Fruit fly (Drosophila melanogaster) whole organism, embryonic: ENCODE measurements around the gene Hap40.
A peak's percentile ranks its signal among the peaks of the same experiment; 100 is the strongest.

ENCODE experiments used
- Antp ChIP-seq: fragments of 200-800 bp; sonication (Bioruptor generic); optimal IDR thresholded peaks from 3 replicates; lab custom pipeline; 2016; ENCODE audit warnings: missing biosample characterization, missing genetic modification characterization
- B-H2 ChIP-seq: fragments of 200-800 bp; sonication (Bioruptor generic); optimal IDR thresholded peaks from 2 replicates; lab custom pipeline; 2018; ENCODE audit warnings: missing biosample characterization, mild to moderate bottlenecking, missing genetic modification characterization
- BtbVII ChIP-seq: fragments of 200-800 bp; sonication (Bioruptor generic); optimal IDR thresholded peaks from 3 replicates; lab custom pipeline; 2017; ENCODE audit warnings: missing biosample characterization, mild to moderate bottlenecking, missing genetic modification characterization
- CG10543 ChIP-seq: fragments of 200-800 bp; sonication (Bioruptor generic); optimal IDR thresholded peaks from 3 replicates; lab custom pipeline; 2017; ENCODE audit warnings: missing biosample characterization, mild to moderate bottlenecking, missing genetic modification characterization, moderate library complexity
- CG12104 ChIP-seq: fragments of 200-800 bp; sonication (Bioruptor generic); optimal IDR thresholded peaks from 3 replicates; lab custom pipeline; 2016; ENCODE audit warnings: missing biosample characterization, missing genetic modification characterization
- CG15073 ChIP-seq: fragments of 200-800 bp; sonication (Bioruptor generic); optimal IDR thresholded peaks from 2 replicates; lab custom pipeline; 2016; ENCODE audit warnings: missing biosample characterization, missing genetic modification characterization
- CG18476 ChIP-seq: fragments of 200-800 bp; sonication (Bioruptor generic); optimal IDR thresholded peaks from 2 replicates; lab custom pipeline; 2016; ENCODE audit warnings: missing biosample characterization, mild to moderate bottlenecking, missing genetic modification characterization
- CG32772 ChIP-seq: fragments of 200-800 bp; sonication (Bioruptor generic); IDR thresholded peaks from 2 replicates; pipeline ENCODE4 v1.3.6; 2022; ENCODE audit warnings: missing biosample characterization, missing genetic modification characterization
- CG3407 ChIP-seq: fragments of 200-800 bp; sonication (Bioruptor generic); optimal IDR thresholded peaks from 2 replicates; lab custom pipeline; 2018; ENCODE audit warnings: missing biosample characterization, mild to moderate bottlenecking, missing genetic modification characterization
- CG4282 ChIP-seq: fragments of 200-800 bp; sonication (Bioruptor generic); optimal IDR thresholded peaks from 2 replicates; lab custom pipeline; 2016; ENCODE audit warnings: missing biosample characterization, missing genetic modification characterization
- CG4820 ChIP-seq: fragments of 200-800 bp; sonication (Bioruptor generic); optimal IDR thresholded peaks from 3 replicates; lab custom pipeline; 2016; ENCODE audit warnings: missing biosample characterization, missing genetic modification characterization
- CG5953 ChIP-seq: fragments of 200-800 bp; sonication (Bioruptor generic); IDR thresholded peaks from 2 replicates; pipeline ENCODE4 v1.3.6; 2022; ENCODE audit warnings: missing biosample characterization, missing genetic modification characterization
- CG6254 ChIP-seq: fragments of 200-800 bp; sonication (Bioruptor generic); optimal IDR thresholded peaks from 3 replicates; lab custom pipeline; 2017; ENCODE audit warnings: mild to moderate bottlenecking, missing biosample characterization, missing genetic modification reagents, missing genetic modification characterization
- CG6854 ChIP-seq: fragments of 200-800 bp; sonication (Bioruptor generic); optimal IDR thresholded peaks from 3 replicates; lab custom pipeline; 2017; ENCODE audit warnings: missing biosample characterization, mild to moderate bottlenecking, missing genetic modification characterization
- CG7839 ChIP-seq: fragments of 200-800 bp; sonication (Bioruptor generic); optimal IDR thresholded peaks from 3 replicates; lab custom pipeline; 2018; ENCODE audit warnings: missing biosample characterization, mild to moderate bottlenecking, missing genetic modification characterization, moderate library complexity
- CG7963 ChIP-seq: fragments of 200-800 bp; sonication (Bioruptor generic); IDR thresholded peaks from 3 replicates; pipeline ENCODE4 v1.3.6; 2022; ENCODE audit warnings: missing biosample characterization, missing genetic modification characterization; ENCODE audit not compliant: partially characterized antibody
- CG7987 ChIP-seq: fragments of 200-800 bp; sonication (Bioruptor generic); optimal IDR thresholded peaks from 2 replicates; lab custom pipeline; 2018; ENCODE audit warnings: missing biosample characterization, mild to moderate bottlenecking, missing genetic modification characterization, moderate library complexity
- CG8290 ChIP-seq, 3 experiments: fragments of 200-800 bp; sonication (Bioruptor generic); optimal IDR thresholded peaks; 2 replicates each; lab custom pipeline; 2016 to 2019; ENCODE audit warnings: missing biosample characterization in 3 of 3, missing genetic modification characterization in 3 of 3, mild to moderate bottlenecking in 2 of 3, moderate library complexity in 1 of 3
- CG8765 ChIP-seq: fragments of 200-800 bp; sonication (Bioruptor generic); IDR thresholded peaks from 2 replicates; pipeline ENCODE4 v1.3.6; 2022; ENCODE audit warnings: missing biosample characterization, missing genetic modification characterization
- CG9932 ChIP-seq: fragments of 200-800 bp; sonication (Bioruptor generic); IDR thresholded peaks from 2 replicates; pipeline ENCODE4 v1.3.6; 2022; ENCODE audit warnings: missing biosample characterization, missing genetic modification characterization
- Camta ChIP-seq: fragments of 200-800 bp; sonication (Bioruptor generic); optimal IDR thresholded peaks from 2 replicates; lab custom pipeline; 2016; ENCODE audit warnings: missing biosample characterization, missing genetic modification characterization
- Dref ChIP-seq: fragments of 200-800 bp; sonication (Bioruptor generic); IDR thresholded peaks from 2 replicates; pipeline ENCODE4 v1.3.6; 2022; ENCODE audit warnings: missing biosample characterization, missing genetic modification characterization
- Elba2 ChIP-seq: fragments of 200-800 bp; sonication (Bioruptor generic); optimal IDR thresholded peaks from 3 replicates; lab custom pipeline; 2016; ENCODE audit warnings: missing biosample characterization, missing genetic modification characterization
- Gug ChIP-seq: fragments of 200-800 bp; sonication (Bioruptor generic); IDR thresholded peaks from 4 replicates; pipeline ENCODE4 v1.3.6; 2022; ENCODE audit warnings: missing biosample characterization, missing genetic modification characterization
- HHEX ChIP-seq: fragments of 200-800 bp; sonication (Bioruptor generic); optimal IDR thresholded peaks from 3 replicates; lab custom pipeline; 2017; ENCODE audit warnings: missing biosample characterization, mild to moderate bottlenecking, missing genetic modification characterization, missing genetic modification reagents
- Hr39 ChIP-seq: fragments of >200 bp; optimal IDR thresholded peaks from 2 replicates; lab custom pipeline; 2017
- Lpt ChIP-seq: fragments of >200 bp; optimal IDR thresholded peaks from 2 replicates; lab custom pipeline; 2018; ENCODE audit warnings: missing biosample characterization, missing genetic modification characterization
- MBD-R2 ChIP-seq: fragments of 200-800 bp; sonication (Bioruptor generic); IDR thresholded peaks from 2 replicates; pipeline ENCODE4 v1.3.6; 2022; ENCODE audit warnings: missing biosample characterization, missing genetic modification characterization
- PHDP ChIP-seq: fragments of 200-800 bp; sonication (Bioruptor generic); optimal IDR thresholded peaks from 3 replicates; lab custom pipeline; 2018; ENCODE audit warnings: missing biosample characterization, mild to moderate bottlenecking, missing genetic modification characterization, moderate library complexity
- Six4 ChIP-seq: fragments of 200-800 bp; sonication (Bioruptor generic); optimal IDR thresholded peaks from 2 replicates; lab custom pipeline; 2016; ENCODE audit warnings: missing biosample characterization, missing genetic modification characterization
- TFAM ChIP-seq: fragments of 200-800 bp; sonication (Bioruptor generic); optimal IDR thresholded peaks from 2 replicates; lab custom pipeline; 2017; ENCODE audit warnings: missing biosample characterization, missing genetic modification characterization, inconsistent platforms
- ab ChIP-seq: fragments of 200-800 bp; sonication (Bioruptor generic); optimal IDR thresholded peaks from 2 replicates; lab custom pipeline; 2016; ENCODE audit warnings: missing biosample characterization, missing genetic modification characterization
- abd-A ChIP-seq: fragments of 200-800 bp; sonication (Bioruptor generic); optimal IDR thresholded peaks from 3 replicates; lab custom pipeline; 2019; ENCODE audit warnings: missing biosample characterization, mild to moderate bottlenecking, missing genetic modification characterization, moderate library complexity
- ap ChIP-seq: fragments of 200-800 bp; sonication (Bioruptor generic); IDR thresholded peaks from 2 replicates; pipeline ENCODE4 v1.3.6; 2022; ENCODE audit warnings: missing biosample characterization, missing genetic modification characterization
- ara ChIP-seq: fragments of 200-800 bp; sonication (Bioruptor generic); IDR thresholded peaks from 2 replicates; pipeline ENCODE4 v1.3.6; 2022; ENCODE audit warnings: missing biosample characterization, missing genetic modification characterization
- ato ChIP-seq: fragments of 200-800 bp; sonication (Bioruptor generic); IDR thresholded peaks from 2 replicates; pipeline ENCODE4 v1.3.6; 2022; ENCODE audit warnings: missing biosample characterization, missing genetic modification characterization; ENCODE audit not compliant: partially characterized antibody
- bbx ChIP-seq: fragments of 200-800 bp; sonication (Bioruptor generic); IDR thresholded peaks from 2 replicates; pipeline ENCODE4 v1.3.6; 2022; ENCODE audit warnings: missing biosample characterization, missing genetic modification characterization; ENCODE audit not compliant: partially characterized antibody
- cato ChIP-seq: fragments of 200-800 bp; sonication (Bioruptor generic); optimal IDR thresholded peaks from 2 replicates; lab custom pipeline; 2016; ENCODE audit warnings: missing biosample characterization, missing genetic modification characterization, borderline replicate concordance
- caup ChIP-seq: fragments of 200-800 bp; sonication (Bioruptor generic); optimal IDR thresholded peaks from 3 replicates; lab custom pipeline; 2017; ENCODE audit warnings: missing biosample characterization, mild to moderate bottlenecking, missing genetic modification characterization, moderate library complexity; ENCODE audit not compliant: severe bottlenecking
- da ChIP-seq: fragments of 200-800 bp; sonication (Bioruptor generic); optimal IDR thresholded peaks from 2 replicates; lab custom pipeline; 2016; ENCODE audit warnings: missing biosample characterization, missing genetic modification characterization
- esg ChIP-seq: fragments of 200-800 bp; sonication (Bioruptor generic); conservative IDR thresholded peaks from 2 replicates; pipeline ENCODE4 v1.3.6; 2022; ENCODE audit warnings: missing biosample characterization, missing genetic modification characterization
- gt ChIP-seq: fragments of 200-800 bp; sonication (Bioruptor generic); IDR thresholded peaks from 2 replicates; pipeline ENCODE4 v1.3.6; 2022; ENCODE audit warnings: missing biosample characterization, missing genetic modification characterization
- hb ChIP-seq: fragments of 200-800 bp; sonication (Bioruptor generic); IDR thresholded peaks from 3 replicates; pipeline ENCODE4 v1.3.6; 2022; ENCODE audit warnings: missing biosample characterization, missing genetic modification characterization; ENCODE audit not compliant: partially characterized antibody
- nom ChIP-seq: fragments of 200-800 bp; sonication (Bioruptor generic); optimal IDR thresholded peaks from 2 replicates; lab custom pipeline; 2017; ENCODE audit warnings: missing biosample characterization, missing genetic modification characterization, mild to moderate bottlenecking, moderate library complexity, missing genetic modification reagents
- otp ChIP-seq: fragments of 200-800 bp; sonication (Bioruptor generic); IDR thresholded peaks from 3 replicates; pipeline ENCODE4, ENCODE4 v1.3.6; 2022; ENCODE audit warnings: missing biosample characterization, missing genetic modification characterization
- pan ChIP-seq, 4 experiments: fragments of >200 bp in 3 of 4; fragments of 200-800 bp in 1 of 4; sonication (Bioruptor generic) in 1 of 4; optimal IDR thresholded peaks in 3 of 4; IDR thresholded peaks in 1 of 4; 2 replicates each; pipeline versions ENCODE4 v1.3.6 to Lab custom; 2017 to 2022; ENCODE audit warnings: missing biosample characterization in 2 of 4, missing genetic modification characterization in 2 of 4, mixed read lengths in 1 of 4
- prd ChIP-seq, 3 experiments: fragments of >200 bp in 2 of 3; fragments of 200-800 bp in 1 of 3; sonication (Bioruptor generic) in 1 of 3; optimal IDR thresholded peaks in 2 of 3; IDR thresholded peaks in 1 of 3; 2 replicates in 2 of 3; 3 replicates in 1 of 3; pipeline versions ENCODE4 v1.3.6 to Lab custom; 2017 to 2022; ENCODE audit warnings: missing biosample characterization in 1 of 3, missing genetic modification characterization in 1 of 3
- sim ChIP-seq: fragments of 200-800 bp; sonication (Bioruptor generic); IDR thresholded peaks from 2 replicates; pipeline ENCODE4 v1.3.6; 2022; ENCODE audit warnings: missing biosample characterization, missing genetic modification characterization
- toy ChIP-seq: fragments of 200-800 bp; sonication (Bioruptor generic); IDR thresholded peaks from 2 replicates; pipeline ENCODE4 v1.3.6; 2022; ENCODE audit warnings: missing biosample characterization, missing genetic modification characterization
- wor ChIP-seq: fragments of 200-800 bp; sonication (Bioruptor generic); IDR thresholded peaks from 2 replicates; pipeline ENCODE4 v1.3.6; 2022; ENCODE audit warnings: missing biosample characterization, missing genetic modification characterization
- zf30C ChIP-seq: fragments of 200-800 bp; sonication (Bioruptor generic); optimal IDR thresholded peaks from 3 replicates; lab custom pipeline; 2018; ENCODE audit warnings: missing biosample characterization, mild to moderate bottlenecking, missing genetic modification characterization

Hap40 gene

DNA sequence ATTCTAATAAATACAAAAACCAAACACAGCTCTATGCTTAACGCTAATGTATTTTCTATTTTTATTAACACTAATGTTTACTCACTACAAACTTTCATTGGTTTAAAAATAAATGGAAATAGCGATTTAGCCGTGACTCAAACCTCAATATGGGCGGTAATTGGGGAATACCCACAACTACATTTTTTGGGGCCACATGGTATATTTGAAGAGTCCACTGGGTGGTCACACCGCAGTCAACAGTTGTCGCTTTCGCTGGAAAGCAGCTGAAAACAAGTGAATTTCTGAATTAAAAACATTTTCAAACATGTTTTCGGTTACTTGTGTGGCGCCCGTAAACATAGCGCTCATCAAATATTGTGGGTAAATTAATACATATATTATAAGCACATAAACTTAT lies 45.0 kb downstream of the Hap40 start, which contains the start of gene Mvd (continued):
- TF ChIP-seq CG4820 (no peak), MBD-R2 (GFP tag; lab: Robert Waterston, UW) (peak; percentile 78), CG18476 (GFP tag; lab: Kevin White, UChicago) (no peak), bbx (GFP tag; lab: Robert Waterston, UW) (peak; percentile 45), Hr39 (lab: Kevin White, UChicago) (no peak), abd-A (tag; lab: Kevin White, UChicago) (no peak), CG7839 (tag; lab: Kevin White, UChicago) (no peak), wor (GFP tag; lab: Robert Waterston, UW) (no peak), nom (peak; percentile 7), ara (no peak), da (GFP tag; lab: Kevin White, UChicago) (no peak), caup (GFP tag; lab: Kevin White, UChicago) (no peak), Antp (GFP tag; lab: Kevin White, UChicago) (no peak), CG6254 (GFP tag; lab: Kevin White, UChicago) (no peak), CG12104 (GFP tag; lab: Kevin White, UChicago) (no peak), esg (GFP tag; lab: Robert Waterston, UW) (no peak), CG10543 (GFP tag; lab: Kevin White, UChicago) (no peak), Gug (no peak), gt (GFP tag; lab: Robert Waterston, UW) (no peak), CG6854 (GFP tag; lab: Kevin White, UChicago) (no peak), Camta (GFP tag; lab: Kevin White, UChicago) (no peak), BtbVII (no peak), cato (GFP tag; lab: Kevin White, UChicago) (no peak), sim (GFP tag; lab: Robert Waterston, UW) (no peak), CG32772 (GFP tag; lab: Robert Waterston, UW) (no peak), CG8290 (GFP tag; optimal IDR thresholded peaks at IDR 0.05; lab: Kevin White, UChicago) (no peak), CG8290 (tag; optimal IDR thresholded peaks at IDR 0.05; lab: Kevin White, UChicago) (no peak), ato (GFP tag; lab: Robert Waterston, UW) (no peak), CG5953 (GFP tag; lab: Robert Waterston, UW) (no peak), otp (GFP tag; lab: Robert Waterston, UW) (no peak), CG3407 (no peak), ap (no peak), CG7987 (peak; percentile 19), CG15073 (GFP tag; lab: Kevin White, UChicago) (no peak), B-H2 (GFP tag; lab: Kevin White, UChicago) (peak; percentile 10), PHDP (no peak), toy (GFP tag; lab: Robert Waterston, UW) (no peak), ab (GFP tag; lab: Kevin White, UChicago) (no peak), CG9932 (no peak), HHEX (no peak), prd (optimal IDR thresholded peaks at IDR 0.05; lab: Kevin White, UChicago) (no peak), prd (GFP tag; IDR thresholded peaks at IDR 0.05; lab: Robert Waterston, UW) (no peak), CG4282 (GFP tag; lab: Kevin White, UChicago) (no peak), Elba2 (GFP tag; lab: Kevin White, UChicago) (no peak), zf30C (GFP tag; lab: Kevin White, UChicago) (no peak), pan (optimal IDR thresholded peaks at IDR 0.05; lab: Kevin White, UChicago) (no peak), pan (GFP tag; optimal IDR thresholded peaks at IDR 0.05 in 1 of 2, IDR thresholded peaks at IDR 0.05 in 1 of 2) (no peak), Six4 (GFP tag; lab: Kevin White, UChicago) (no peak), TFAM (GFP tag; lab: Kevin White, UChicago) (no peak), hb (no peak), CG7963 (GFP tag; lab: Robert Waterston, UW) (no peak), Dref (GFP tag; lab: Robert Waterston, UW) (peak; percentile 46), Lpt (GFP tag; lab: Kevin White, UChicago) (no peak), CG8765 (GFP tag; lab: Robert Waterston, UW) (no peak)
